Worm (Caenorhabditis elegans): ENCODE results near the gene tig-2.

tig-2 gene

ce11 chrV:4745269-4745668 lies 15.3 kb upstream of the tig-2 start, which contains the start of gene C18G1.7:
C18G1.7 (plus strand) TSS chrV:4745569.
- TF ChIP-seq him-1 (tag; optimal IDR thresholded peaks at IDR 0.05): no peak
- TF ChIP-seq W03F9.2 (tag; optimal IDR thresholded peaks at IDR 0.05): no peak
- TF ChIP-seq dao-5 (tag; optimal IDR thresholded peaks at IDR 0.05): no peak

DNA sequence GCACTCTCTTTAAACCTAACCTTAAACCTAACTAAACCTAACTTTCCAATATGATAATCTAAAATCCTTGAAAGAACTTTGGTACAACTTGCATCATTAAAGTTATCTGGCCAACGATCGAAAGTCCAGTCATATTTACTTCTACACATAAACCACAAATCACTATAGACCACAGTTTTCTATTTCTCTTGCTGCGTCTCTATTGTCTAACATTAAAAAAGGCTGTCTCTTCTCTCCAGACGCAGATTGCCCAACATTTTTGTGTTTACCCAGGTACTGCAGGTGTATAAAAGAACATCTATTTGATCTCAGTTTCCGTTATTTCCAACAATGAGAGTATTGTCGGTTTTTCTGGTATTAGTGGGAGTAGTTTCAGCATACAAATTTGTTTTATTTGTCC lies 12.2 kb upstream of the tig-2 start, which contains the start of gene ugt-61:
Gene ugt-61 (plus strand): TSS at position 233 of the 400 bp plus-strand sequence.
- no peak for TF ChIP-seq him-1 (tag; optimal IDR thresholded peaks at IDR 0.05)
- TF ChIP-seq W03F9.2 (tag; optimal IDR thresholded peaks at IDR 0.05): no peak
- no peak for TF ChIP-seq dao-5 (tag; optimal IDR thresholded peaks at IDR 0.05)

- TF ChIP-seq him-1 (tag; optimal IDR thresholded peaks at IDR 0.05): no peak
- no peak for TF ChIP-seq dao-5 (tag; optimal IDR thresholded peaks at IDR 0.05)
- no peak for TF ChIP-seq W03F9.2 (tag; optimal IDR thresholded peaks at IDR 0.05)
These were observed 7.8 kb upstream of the tig-2 start, which contains the start of gene F39G3.2 for ce11 chrV:4737727-4738126. F39G3.2 (plus strand) TSS chrV:4737831.

DNA sequence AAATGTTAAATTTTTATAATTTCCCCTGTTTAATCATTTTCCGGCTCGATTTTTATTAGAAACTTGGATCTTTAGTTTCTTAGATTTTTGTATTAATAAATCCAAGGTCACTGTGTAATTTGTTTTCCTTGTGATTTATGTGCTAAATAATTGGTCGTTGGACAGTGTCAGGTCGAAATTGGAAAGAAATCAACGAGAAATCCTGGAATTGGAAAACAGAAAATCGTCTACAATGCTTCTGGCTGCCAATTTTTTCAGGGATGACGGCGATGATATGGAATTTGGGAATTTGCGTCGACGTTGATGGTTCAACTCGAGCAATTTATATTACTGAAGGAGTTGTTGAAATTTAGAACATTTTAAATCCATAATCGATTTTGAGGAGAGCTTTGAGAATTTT lies 4.6 kb upstream of the tig-2 start:
- no peak for TF ChIP-seq dao-5 (tag; optimal IDR thresholded peaks at IDR 0.05)
- no peak for TF ChIP-seq W03F9.2 (tag; optimal IDR thresholded peaks at IDR 0.05)
- no peak for TF ChIP-seq him-1 (tag; optimal IDR thresholded peaks at IDR 0.05)

- TF ChIP-seq W03F9.2 (tag; optimal IDR thresholded peaks at IDR 0.05): no peak
These were observed 4.0 kb upstream of the tig-2 start for ce11 chrV:4733952-4734351.

ce11 chrV:4731154-4731961 lies 1.4 kb upstream of the tig-2 start, which contains the start of gene F39G3.3:
F39G3.3 (plus strand) TSS chrV:4731911.
- TF ChIP-seq dao-5 (tag; optimal IDR thresholded peaks at IDR 0.05): no peak
- TF ChIP-seq W03F9.2 (tag; optimal IDR thresholded peaks at IDR 0.05): peak; percentile 58
- TF ChIP-seq him-1 (tag; optimal IDR thresholded peaks at IDR 0.05): peak; percentile 11

DNA sequence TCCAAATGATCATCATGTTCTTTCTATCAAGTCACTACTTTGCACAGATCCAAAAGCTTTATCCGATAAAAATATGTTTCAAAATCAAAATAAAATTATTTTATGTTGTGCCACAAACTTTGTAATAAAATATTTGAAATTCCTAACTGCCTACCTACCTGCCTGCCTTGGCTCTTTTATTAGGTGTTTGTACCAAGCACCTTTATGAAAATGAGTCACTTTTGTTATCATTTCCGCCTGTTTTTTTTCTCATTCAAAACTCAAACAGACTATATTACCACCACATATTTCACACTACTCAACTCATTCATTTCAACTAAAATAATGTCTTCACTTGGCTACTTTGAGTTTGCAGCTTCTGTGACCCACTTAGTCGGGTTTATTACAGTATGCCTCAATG lies 5.5 kb downstream of the tig-2 start, which contains the start of gene F39G3.4:
Gene F39G3.4 (plus strand): TSS at position 301 of the 400 bp plus-strand sequence.
- TF ChIP-seq W03F9.2 (tag; optimal IDR thresholded peaks at IDR 0.05) (no peak), him-1 (tag; optimal IDR thresholded peaks at IDR 0.05) (no peak), dao-5 (tag; optimal IDR thresholded peaks at IDR 0.05) (no peak)

ce11 chrV:4722314-4722713 lies 7.6 kb downstream of the tig-2 start, which contains the start of gene F39G3.5:
F39G3.5 (plus strand) TSS chrV:4722614.
- no peak for TF ChIP-seq dao-5 (tag; optimal IDR thresholded peaks at IDR 0.05)
- TF ChIP-seq him-1 (tag; optimal IDR thresholded peaks at IDR 0.05): no peak
- no peak for TF ChIP-seq W03F9.2 (tag; optimal IDR thresholded peaks at IDR 0.05)

DNA sequence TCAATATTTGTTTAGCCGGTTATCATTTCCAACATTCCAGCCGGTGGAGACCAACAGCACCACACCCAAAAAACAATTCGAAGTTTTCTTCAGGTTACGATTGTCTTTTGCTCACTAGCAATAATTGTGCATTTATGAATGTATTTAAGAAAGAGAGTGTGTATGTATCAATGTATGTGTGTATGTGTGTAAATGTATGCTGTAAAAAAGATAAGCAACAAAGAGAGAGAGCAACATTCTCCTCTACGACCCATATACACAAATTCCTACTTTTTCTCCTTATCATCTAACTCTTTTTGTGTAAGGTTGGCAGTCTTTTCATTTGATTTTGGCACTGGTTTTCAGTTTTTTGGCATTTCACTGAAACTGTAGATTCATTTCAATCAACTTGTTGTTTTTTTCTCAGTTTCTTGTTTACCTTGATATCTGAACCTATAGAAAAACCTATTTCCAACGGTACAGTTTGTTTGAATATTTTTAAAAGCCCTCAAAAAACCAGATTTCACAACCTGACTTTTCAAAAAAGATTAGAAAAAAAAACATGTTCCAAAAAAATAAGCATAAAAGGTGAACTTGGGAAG lies 9.0 kb downstream of the tig-2 start:
- TF ChIP-seq W03F9.2 (tag; optimal IDR thresholded peaks at IDR 0.05) (no peak), him-1 (tag; optimal IDR thresholded peaks at IDR 0.05) (no peak), dao-5 (tag; optimal IDR thresholded peaks at IDR 0.05) (no peak)

DNA sequence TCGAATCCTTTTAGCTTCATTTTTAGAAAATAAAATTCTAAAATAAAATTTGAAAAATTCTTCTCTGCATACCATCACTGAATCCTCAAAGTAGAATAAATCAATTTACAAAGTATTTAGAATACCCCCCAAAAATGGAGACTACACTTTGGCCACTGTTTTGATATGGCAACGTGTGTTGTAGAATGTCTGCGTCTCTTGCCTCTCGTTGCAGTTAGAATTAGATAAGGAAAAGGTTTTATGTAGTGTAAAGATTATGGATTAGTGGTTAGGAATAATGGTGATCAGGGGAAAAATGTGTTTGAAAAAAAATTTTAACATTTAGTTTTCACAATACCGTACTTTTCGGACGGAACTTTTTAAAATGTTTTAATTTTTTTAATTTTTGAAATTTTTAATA lies 10.0 kb downstream of the tig-2 start, which contains the start of gene prx-6:
Gene prx-6 (minus strand): TSS at position 129 of the 400 bp plus-strand sequence.
- TF ChIP-seq him-1 (tag; optimal IDR thresholded peaks at IDR 0.05): no peak
- no peak for TF ChIP-seq dao-5 (tag; optimal IDR thresholded peaks at IDR 0.05)
- TF ChIP-seq W03F9.2 (tag; optimal IDR thresholded peaks at IDR 0.05): no peak

- TF ChIP-seq him-1 (tag; optimal IDR thresholded peaks at IDR 0.05) (no peak), dao-5 (tag; optimal IDR thresholded peaks at IDR 0.05) (no peak), W03F9.2 (tag; optimal IDR thresholded peaks at IDR 0.05) (no peak)
These were observed 19.5 kb downstream of the tig-2 start, which contains the start of gene oac-24 for ce11 chrV:4710464-4710863. oac-24 (plus strand) TSS chrV:4710764.

- TF ChIP-seq him-1 (tag; optimal IDR thresholded peaks at IDR 0.05): no peak
- no peak for TF ChIP-seq dao-5 (tag; optimal IDR thresholded peaks at IDR 0.05)
- TF ChIP-seq W03F9.2 (tag; optimal IDR thresholded peaks at IDR 0.05): no peak
These were observed 22.3 kb downstream of the tig-2 start for ce11 chrV:4707646-4708045.

ce11 chrV:4700189-4700588 lies 29.8 kb downstream of the tig-2 start, which contains the start of gene ZC266.1:
ZC266.1 (minus strand) TSS chrV:4700289.
- TF ChIP-seq dao-5 (tag; optimal IDR thresholded peaks at IDR 0.05) (no peak), him-1 (tag; optimal IDR thresholded peaks at IDR 0.05) (no peak), W03F9.2 (tag; optimal IDR thresholded peaks at IDR 0.05) (no peak)

- TF ChIP-seq him-1 (tag; optimal IDR thresholded peaks at IDR 0.05) (no peak), dao-5 (tag; optimal IDR thresholded peaks at IDR 0.05) (no peak), W03F9.2 (tag; optimal IDR thresholded peaks at IDR 0.05) (no peak)
These were observed 31.3 kb downstream of the tig-2 start for ce11 chrV:4698675-4699074.
